Worm (Caenorhabditis elegans) whole organism, L4 larva: Measurements from ENCODE around the gene trxr-2.

Experiments used
- F10B5.3 ChIP-seq: sonication (generic microtip); optimal IDR thresholded peaks from 2 replicates; lab custom pipeline; 2016; ENCODE audit warnings: mild to moderate bottlenecking, missing genetic modification characterization, missing compliant biosample characterization
- F37D6.2 ChIP-seq: sonication (generic microtip); optimal IDR thresholded peaks from 2 replicates; lab custom pipeline; 2016; ENCODE audit warnings: mild to moderate bottlenecking, missing genetic modification characterization, missing compliant biosample characterization
- F49E8.2 ChIP-seq: sonication (generic microtip); optimal IDR thresholded peaks from 2 replicates; lab custom pipeline; 2016; ENCODE audit warnings: missing compliant biosample characterization, mild to moderate bottlenecking, missing genetic modification characterization, borderline replicate concordance
- R02D3.7 ChIP-seq: fragments of 150-350 bp; sonication (generic microtip); optimal IDR thresholded peaks from 3 replicates; lab custom pipeline; 2014; ENCODE audit warnings: missing biosample characterization, missing genetic modification characterization
- T26A8.4 ChIP-seq: fragments of 200-800 bp; sonication (Bioruptor generic); IDR thresholded peaks from 2 replicates; pipeline ENCODE4 v1.3.6; 2022; ENCODE audit warnings: missing genetic modification characterization, missing compliant biosample characterization
- Y105C5A.15 ChIP-seq: fragments of 200-800 bp; sonication (Bioruptor generic); IDR thresholded peaks from 2 replicates; pipeline ENCODE4 v1.3.6; 2022; ENCODE audit warnings: missing genetic modification characterization, missing compliant biosample characterization
- Y75B8A.6 ChIP-seq: fragments of 200-800 bp; sonication (Bioruptor generic); IDR thresholded peaks from 2 replicates; pipeline ENCODE4 v1.3.6; 2022; ENCODE audit warnings: missing genetic modification reagents, missing genetic modification characterization, missing compliant biosample characterization
- ZK337.2 ChIP-seq: fragments of 200-800 bp; sonication (Bioruptor generic); IDR thresholded peaks from 2 replicates; pipeline ENCODE4 v1.3.6; 2022; ENCODE audit warnings: missing genetic modification reagents, missing genetic modification characterization, missing compliant biosample characterization
- ZK546.5 ChIP-seq, 2 experiments: sonication (generic microtip); optimal IDR thresholded peaks; 2 replicates each; lab custom pipeline; 2017; ENCODE audit warnings: missing biosample characterization in 2 of 2, missing genetic modification characterization in 2 of 2
- aha-1 ChIP-seq: fragments of 150-350 bp; peaks from one replicate; lab custom pipeline; 2014; ENCODE audit warnings: missing biosample characterization, missing genetic modification characterization
- aly-2 ChIP-seq: sonication (generic microtip); optimal IDR thresholded peaks from 2 replicates; lab custom pipeline; 2018; ENCODE audit warnings: missing biosample characterization, missing genetic modification characterization
- arid-1 ChIP-seq: fragments of 200-800 bp; sonication (Bioruptor generic); conservative IDR thresholded peaks from 2 replicates; pipeline ENCODE4 v1.3.6; 2022; ENCODE audit warnings: missing genetic modification reagents, missing genetic modification characterization, missing compliant biosample characterization
- ces-1 ChIP-seq: fragments of 150-350 bp; sonication (generic microtip); optimal IDR thresholded peaks from 4 replicates; lab custom pipeline; 2014; ENCODE audit warnings: missing biosample characterization, missing genetic modification reagents, missing genetic modification characterization
- ctbp-1 ChIP-seq: fragments of 200-800 bp; sonication (Bioruptor generic); IDR thresholded peaks from 2 replicates; pipeline ENCODE4 v1.3.6; 2022; ENCODE audit warnings: missing genetic modification reagents, missing genetic modification characterization, missing compliant biosample characterization
- daf-8 ChIP-seq: fragments of 200-800 bp; sonication (Bioruptor generic); IDR thresholded peaks from 2 replicates; pipeline ENCODE4 v1.3.6; 2022; ENCODE audit warnings: missing genetic modification characterization, missing compliant biosample characterization
- dmd-8 ChIP-seq: fragments of 200-800 bp; sonication (Bioruptor generic); IDR thresholded peaks from 2 replicates; pipeline ENCODE4 v1.3.6; 2022; ENCODE audit warnings: missing genetic modification characterization, missing compliant biosample characterization
- dpl-1 ChIP-seq: fragments of 150-350 bp; optimal IDR thresholded peaks from 2 replicates; lab custom pipeline; 2014; ENCODE audit warnings: missing biosample characterization, missing genetic modification reagents, missing genetic modification characterization
- dve-1 ChIP-seq: sonication (generic microtip); optimal IDR thresholded peaks from 2 replicates; lab custom pipeline; 2017; ENCODE audit warnings: antibody characterized with exemption, mild to moderate bottlenecking, missing genetic modification characterization, missing compliant biosample characterization; ENCODE audit not compliant: insufficient read depth
- egl-27 ChIP-seq: sonication (generic microtip); optimal IDR thresholded peaks from 3 replicates; lab custom pipeline; 2017; ENCODE audit warnings: missing biosample characterization, missing genetic modification reagents, missing genetic modification characterization
- egl-43 ChIP-seq: fragments of 200-800 bp; sonication (Bioruptor generic); IDR thresholded peaks from 2 replicates; pipeline ENCODE4 v1.3.6; 2022; ENCODE audit warnings: missing genetic modification reagents, missing genetic modification characterization, missing compliant biosample characterization
- fkh-10 ChIP-seq: fragments of 150-350 bp; optimal IDR thresholded peaks from 2 replicates; lab custom pipeline; 2014; ENCODE audit warnings: missing biosample characterization, missing genetic modification reagents, missing genetic modification characterization
- hif-1 ChIP-seq, 2 experiments: sonication (generic microtip); optimal IDR thresholded peaks; 2 replicates each; lab custom pipeline; 2016 to 2017; ENCODE audit warnings: missing compliant biosample characterization in 2 of 2, missing genetic modification characterization in 2 of 2, missing genetic modification reagents in 2 of 2, missing genotype in 2 of 2, mild to moderate bottlenecking in 1 of 2
- hmg-1.1 ChIP-seq: fragments of 200-800 bp; sonication (Bioruptor generic); IDR thresholded peaks from 2 replicates; pipeline ENCODE4 v1.3.6; 2022; ENCODE audit warnings: missing genetic modification reagents, missing genetic modification characterization, missing compliant biosample characterization
- jun-1 ChIP-seq: fragments of 150-350 bp; optimal IDR thresholded peaks from 2 replicates; lab custom pipeline; 2014; ENCODE audit warnings: missing biosample characterization, missing genetic modification reagents, missing genetic modification characterization
- lim-7 ChIP-seq: fragments of 200-800 bp; sonication (Bioruptor generic); IDR thresholded peaks from 2 replicates; pipeline ENCODE4 v1.3.6; 2022; ENCODE audit warnings: missing genetic modification characterization, missing compliant biosample characterization
- lin-1 ChIP-seq: fragments of 200-800 bp; sonication (Bioruptor generic); IDR thresholded peaks from 2 replicates; pipeline ENCODE4 v1.3.6; 2022; ENCODE audit warnings: missing genetic modification reagents, missing genetic modification characterization, missing compliant biosample characterization
- lin-15B ChIP-seq: fragments of 150-350 bp; sonication (generic microtip); optimal IDR thresholded peaks from 3 replicates; lab custom pipeline; 2014; ENCODE audit warnings: missing biosample characterization, missing genetic modification characterization
- lin-38 ChIP-seq: fragments of 200-800 bp; sonication (Bioruptor generic); IDR thresholded peaks from 2 replicates; pipeline ENCODE4 v1.3.6; 2022; ENCODE audit warnings: missing genetic modification reagents, missing genetic modification characterization, missing compliant biosample characterization
- lin-39 ChIP-seq: fragments of 150-350 bp; optimal IDR thresholded peaks from 2 replicates; lab custom pipeline; 2014; ENCODE audit warnings: missing biosample characterization, missing genetic modification reagents, missing genetic modification characterization
- lir-3 ChIP-seq: sonication (generic microtip); optimal IDR thresholded peaks from 2 replicates; lab custom pipeline; 2016; ENCODE audit warnings: mild to moderate bottlenecking, missing genetic modification characterization, missing compliant biosample characterization
- mdl-1 ChIP-seq, 2 experiments: fragments of 150-350 bp in 1 of 2; sonication (generic microtip) in 1 of 2; optimal IDR thresholded peaks; 2 replicates each; lab custom pipeline; 2014 to 2017; ENCODE audit warnings: missing biosample characterization in 2 of 2, missing genetic modification characterization in 2 of 2
- mdt-29 ChIP-seq: fragments of 200-800 bp; sonication (Bioruptor generic); IDR thresholded peaks from 2 replicates; pipeline ENCODE4 v1.3.6; 2022; ENCODE audit warnings: missing genetic modification reagents, missing genetic modification characterization, missing compliant biosample characterization
- mxl-2 ChIP-seq: fragments of 200-800 bp; sonication (Bioruptor generic); conservative IDR thresholded peaks from 2 replicates; pipeline ENCODE4 v1.3.6; 2022; ENCODE audit warnings: missing genetic modification reagents, missing genetic modification characterization, missing compliant biosample characterization
- nhr-10 ChIP-seq: fragments of 150-350 bp; optimal IDR thresholded peaks from 2 replicates; lab custom pipeline; 2014; ENCODE audit warnings: missing biosample characterization, missing genetic modification characterization
- nhr-237 ChIP-seq: sonication (generic microtip); optimal IDR thresholded peaks from 2 replicates; lab custom pipeline; 2017; ENCODE audit warnings: missing biosample characterization, missing genetic modification characterization
- nhr-25 ChIP-seq: sonication (generic microtip); optimal IDR thresholded peaks from 2 replicates; lab custom pipeline; 2017; ENCODE audit warnings: missing genetic modification characterization, mild to moderate bottlenecking, missing compliant biosample characterization, antibody characterized with exemption, moderate library complexity, borderline replicate concordance; ENCODE audit not compliant: insufficient read depth
- nhr-28 ChIP-seq: fragments of 150-350 bp; optimal IDR thresholded peaks from 2 replicates; lab custom pipeline; 2014; ENCODE audit warnings: missing biosample characterization, missing genetic modification characterization
- nhr-42 ChIP-seq: fragments of 200-800 bp; sonication (Bioruptor generic); IDR thresholded peaks from 2 replicates; pipeline ENCODE4 v1.3.6; 2022; ENCODE audit warnings: missing genetic modification characterization, missing compliant biosample characterization
- nhr-6 ChIP-seq: fragments of 150-350 bp; optimal IDR thresholded peaks from 2 replicates; lab custom pipeline; 2014; ENCODE audit warnings: missing biosample characterization, missing genetic modification characterization
- php-3 ChIP-seq: fragments of 200-800 bp; sonication (Bioruptor generic); IDR thresholded peaks from 2 replicates; pipeline ENCODE4 v1.3.6; 2022; ENCODE audit warnings: missing genetic modification reagents, missing genetic modification characterization, missing compliant biosample characterization
- rbr-2 ChIP-seq: sonication (generic microtip); optimal IDR thresholded peaks from 2 replicates; lab custom pipeline; 2016; ENCODE audit warnings: missing genotype, missing genetic modification characterization, missing compliant biosample characterization
- set-16 ChIP-seq: fragments of 200-800 bp; sonication (Bioruptor generic); IDR thresholded peaks from 2 replicates; pipeline ENCODE4 v1.3.6; 2022; ENCODE audit warnings: missing genetic modification reagents, missing genetic modification characterization, missing compliant biosample characterization
- skn-1 ChIP-seq: fragments of 150-350 bp; optimal IDR thresholded peaks from 2 replicates; lab custom pipeline; 2014; ENCODE audit warnings: missing biosample characterization, missing genetic modification characterization
- snpc-1.2 ChIP-seq: fragments of 200-800 bp; sonication (Bioruptor generic); IDR thresholded peaks from 2 replicates; pipeline ENCODE4 v1.3.6; 2022; ENCODE audit warnings: missing genetic modification reagents, missing genetic modification characterization, missing compliant biosample characterization
- spr-1 ChIP-seq: sonication (generic microtip); optimal IDR thresholded peaks from 2 replicates; lab custom pipeline; 2016; ENCODE audit warnings: mild to moderate bottlenecking, missing genetic modification characterization, missing compliant biosample characterization
- unc-39 ChIP-seq: sonication (generic microtip); optimal IDR thresholded peaks from 2 replicates; lab custom pipeline; 2017; ENCODE audit warnings: missing biosample characterization, missing genetic modification characterization
- zfp-3 ChIP-seq: fragments of 200-800 bp; sonication (Bioruptor generic); conservative IDR thresholded peaks from 2 replicates; pipeline ENCODE4 v1.3.6; 2022; ENCODE audit warnings: missing genetic modification reagents, missing genetic modification characterization, missing compliant biosample characterization
- zip-11 ChIP-seq: fragments of 200-800 bp; sonication (Bioruptor generic); IDR thresholded peaks from 2 replicates; pipeline ENCODE4 v1.3.6; 2022; ENCODE audit warnings: missing genetic modification characterization, missing compliant biosample characterization
- zip-2 ChIP-seq: fragments of 150-350 bp; optimal IDR thresholded peaks from 2 replicates; lab custom pipeline; 2014; ENCODE audit warnings: missing biosample characterization, missing genetic modification characterization
- ztf-11 ChIP-seq: fragments of 150-350 bp; optimal IDR thresholded peaks from 2 replicates; lab custom pipeline; 2014; ENCODE audit warnings: missing biosample characterization, missing genetic modification characterization

The trxr-2 gene

DNA sequence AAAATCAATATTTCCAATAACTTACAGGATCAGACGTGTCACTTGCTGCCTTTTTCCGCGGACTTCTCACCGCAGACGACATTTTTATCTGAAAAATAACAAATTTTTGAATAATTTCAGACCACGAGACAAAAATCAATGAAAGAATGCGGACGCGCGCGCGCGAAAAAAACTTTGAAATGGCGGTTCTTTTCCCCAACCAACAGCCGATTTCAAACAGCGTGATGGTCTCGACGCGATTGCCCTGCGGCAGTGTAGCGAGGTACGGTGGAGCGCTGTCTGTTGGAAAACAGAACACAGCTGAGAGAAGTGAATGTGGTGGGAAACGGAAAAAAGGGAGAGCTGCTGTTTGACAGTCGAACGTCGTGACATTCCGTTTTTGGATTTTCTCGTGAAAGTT is 9.5 kb upstream of the trxr-2 start, which contains the start of gene lin-9 (continued):
- TF ChIP-seq ces-1 (GFP tag; lab: Kevin White, UChicago): peak; percentile 37
- peak; percentile 29 for TF ChIP-seq nhr-10 (tag; lab: Kevin White, UChicago)
- no peak for TF ChIP-seq Y105C5A.15 (GFP tag; lab: Robert Waterston, UW)
- peak; percentile 20 for TF ChIP-seq zip-2
- TF ChIP-seq set-16 (GFP tag; lab: Robert Waterston, UW): peak; percentile 90
- TF ChIP-seq nhr-25: peak; percentile 71
- TF ChIP-seq skn-1 (tag; lab: Kevin White, UChicago): no peak
- peak; percentile 15 to 82 for TF ChIP-seq mdl-1 (tag; optimal IDR thresholded peaks at IDR 0.05; lab: Kevin White, UChicago)
- no peak for TF ChIP-seq Y75B8A.6 (GFP tag; lab: Robert Waterston, UW)
- peak; percentile 97 for TF ChIP-seq fkh-10 (GFP tag; lab: Kevin White, UChicago)
- TF ChIP-seq dve-1 (tag; lab: Kevin White, UChicago): peak; percentile 99
- no peak for TF ChIP-seq lim-7 (GFP tag; lab: Robert Waterston, UW)
- no peak for TF ChIP-seq zip-11 (GFP tag; lab: Robert Waterston, UW)
- peak; percentile 98 for TF ChIP-seq T26A8.4
- TF ChIP-seq lin-39 (tag; lab: Kevin White, UChicago): no peak
- peak; percentile 92 for TF ChIP-seq lin-38 (GFP tag; lab: Robert Waterston, UW)
- TF ChIP-seq zfp-3 (GFP tag; lab: Robert Waterston, UW): peak; percentile 91
- TF ChIP-seq aha-1 (tag; lab: Kevin White, UChicago): peak; percentile 100
- peak; percentile 95 for TF ChIP-seq arid-1
- TF ChIP-seq snpc-1.2 (GFP tag; lab: Robert Waterston, UW): peak; percentile 82
- no peak for TF ChIP-seq ztf-11 (tag; lab: Kevin White, UChicago)
- no peak for TF ChIP-seq unc-39
- TF ChIP-seq nhr-237 (tag; lab: Kevin White, UChicago): no peak
- TF ChIP-seq nhr-6: peak; percentile 94
- TF ChIP-seq mxl-2 (GFP tag; lab: Robert Waterston, UW): peak; percentile 67; the same call in 1 of the 2 replicates
- peak; percentile 87 for TF ChIP-seq F37D6.2 (tag; lab: Kevin White, UChicago)
- no peak for TF ChIP-seq aly-2 (tag; lab: Kevin White, UChicago)
- peak; percentile 90 for TF ChIP-seq nhr-42 (GFP tag; lab: Robert Waterston, UW)
- no peak for TF ChIP-seq R02D3.7 (tag; lab: Kevin White, UChicago)
- peak; percentile 90 for TF ChIP-seq F10B5.3
- TF ChIP-seq rbr-2: peak; percentile 94
- peak; percentile 93 for TF ChIP-seq spr-1 (tag; lab: Kevin White, UChicago)
- TF ChIP-seq lir-3 (tag; lab: Kevin White, UChicago): peak; percentile 23
- peak; percentile 70 for TF ChIP-seq F49E8.2 (tag; lab: Kevin White, UChicago)
- peak; percentile 97 for TF ChIP-seq ctbp-1 (GFP tag; lab: Robert Waterston, UW)
- TF ChIP-seq dpl-1 (GFP tag; lab: Kevin White, UChicago): peak; percentile 97
- peak; percentile 86; the same call in 1 of the 2 replicates for TF ChIP-seq php-3 (GFP tag; lab: Robert Waterston, UW)

DNA sequence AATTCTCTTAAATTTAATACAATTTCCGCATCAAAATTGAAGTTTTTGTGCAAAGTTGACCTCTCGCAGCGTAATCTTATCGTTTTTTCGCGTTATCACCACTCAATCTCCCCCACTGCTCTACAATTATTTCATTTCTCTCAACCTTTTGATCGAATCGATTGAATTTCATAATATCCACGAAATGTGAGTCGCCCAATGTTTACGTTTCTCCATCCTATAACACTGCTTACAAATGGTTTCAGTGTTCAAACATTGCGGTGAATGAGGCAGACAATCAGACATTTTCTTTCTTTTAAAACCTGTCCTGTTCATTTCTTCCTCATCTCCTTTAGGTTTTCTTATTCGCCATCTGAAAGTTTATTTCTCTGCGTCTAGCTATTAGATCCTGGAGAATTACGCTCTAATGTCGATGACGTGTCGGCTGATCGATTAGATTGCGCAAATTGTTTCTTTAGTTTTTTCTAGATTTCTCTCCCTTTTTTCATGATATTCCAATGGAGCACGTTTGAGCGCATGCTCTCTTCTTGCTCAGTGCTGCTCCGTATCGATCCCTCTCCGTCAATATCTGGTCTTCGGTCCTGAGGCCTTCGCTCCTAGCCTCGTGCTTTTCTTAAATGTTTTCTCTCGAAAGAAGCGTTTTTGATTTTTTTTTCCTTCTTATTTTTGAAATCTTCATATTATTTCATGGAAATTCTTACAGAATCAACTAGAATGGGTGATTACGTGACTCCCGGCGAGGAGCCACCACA is 8.5 kb upstream of the trxr-2 start, which contains the start of gene unc-32:
unc-32 (plus strand) TSS at position 702 of the 752 bp plus-strand sequence.
- TF ChIP-seq ZK337.2 (GFP tag; lab: Robert Waterston, UW) (no peak), mdt-29 (GFP tag; lab: Robert Waterston, UW) (no peak), T26A8.4 (peak; percentile 34; the same call in 1 of the 2 replicates), zip-2 (no peak), daf-8 (no peak), lim-7 (GFP tag; lab: Robert Waterston, UW) (no peak), egl-43 (GFP tag; lab: Robert Waterston, UW) (no peak), dve-1 (tag; lab: Kevin White, UChicago) (peak; percentile 41), egl-27 (tag; lab: Kevin White, UChicago) (no peak), lin-1 (no peak), lin-15B (tag; lab: Kevin White, UChicago) (no peak), hmg-1.1 (peak; percentile 46; the same call in 1 of the 2 replicates), hif-1 (tag; optimal IDR thresholded peaks at IDR 0.05; lab: Kevin White, UChicago) (peak in 1 of 2 experiments; percentile 47), ZK546.5 (tag; optimal IDR thresholded peaks at IDR 0.05; lab: Kevin White, UChicago) (no peak), dmd-8 (GFP tag; lab: Robert Waterston, UW) (no peak), F49E8.2 (tag; lab: Kevin White, UChicago) (no peak), jun-1 (no peak), nhr-25 (no peak), nhr-28 (tag; lab: Kevin White, UChicago) (no peak)
